Worm (Caenorhabditis elegans) whole organism, young adult: ENCODE results near the gene K08F8.7.
A peak's percentile ranks its signal among the peaks of the same experiment; 100 is the strongest.

ENCODE experiments used
- B0261.1 ChIP-seq: sonication (generic microtip); optimal IDR thresholded peaks from 2 replicates; lab custom pipeline; 2016; ENCODE audit warnings: mild to moderate bottlenecking, missing genetic modification characterization, moderate library complexity, missing compliant biosample characterization
- B0336.3 ChIP-seq: fragments of 200-800 bp; sonication (Bioruptor generic); IDR thresholded peaks from 2 replicates; pipeline ENCODE4 v1.3.6; 2022; ENCODE audit warnings: missing genetic modification characterization, missing compliant biosample characterization
- C06A6.2 ChIP-seq: fragments of 200-800 bp; sonication (Bioruptor generic); conservative IDR thresholded peaks from 2 replicates; pipeline ENCODE4 v1.3.6; 2022; ENCODE audit warnings: missing genetic modification characterization, missing compliant biosample characterization
- F10E7.11 ChIP-seq: sonication (generic microtip); optimal IDR thresholded peaks from 2 replicates; lab custom pipeline; 2017; ENCODE audit warnings: mild to moderate bottlenecking, missing genetic modification characterization, moderate library complexity, missing compliant biosample characterization
- F37B4.10 ChIP-seq: fragments of 200-800 bp; sonication (Bioruptor generic); IDR thresholded peaks from 2 replicates; pipeline ENCODE4 v1.3.6; 2022; ENCODE audit warnings: missing genetic modification characterization, missing compliant biosample characterization
- F39B2.1 ChIP-seq: fragments of 200-800 bp; sonication (Bioruptor generic); IDR thresholded peaks from 2 replicates; pipeline ENCODE4 v1.3.6; 2022; ENCODE audit warnings: missing genetic modification reagents, missing genetic modification characterization, missing compliant biosample characterization
- K11D2.4 ChIP-seq: fragments of 200-800 bp; sonication (Bioruptor generic); IDR thresholded peaks from 2 replicates; pipeline ENCODE4 v1.3.6; 2022; ENCODE audit warnings: missing genetic modification reagents, missing genetic modification characterization, missing compliant biosample characterization
- K12H6.12 ChIP-seq: fragments of 200-800 bp; sonication (Bioruptor generic); optimal IDR thresholded peaks from 2 replicates; lab custom pipeline; 2018; ENCODE audit warnings: mild to moderate bottlenecking, missing genetic modification characterization, missing compliant biosample characterization
- T26A5.8 ChIP-seq: sonication (generic microtip); optimal IDR thresholded peaks from 2 replicates; lab custom pipeline; 2016; ENCODE audit warnings: missing genetic modification characterization, missing compliant biosample characterization
- Y67H2A.10 ChIP-seq: fragments of 200-800 bp; sonication (Bioruptor generic); conservative IDR thresholded peaks from 2 replicates; pipeline ENCODE4 v1.3.6; 2022; ENCODE audit warnings: missing genetic modification reagents, missing genetic modification characterization, missing compliant biosample characterization
- Y79H2A.3 ChIP-seq: fragments of 200-800 bp; sonication (Bioruptor generic); conservative IDR thresholded peaks from 2 replicates; pipeline ENCODE4 v1.3.6; 2022; ENCODE audit warnings: missing genetic modification reagents, missing genetic modification characterization, missing compliant biosample characterization
- akir-1 ChIP-seq: fragments of 200-800 bp; sonication (Bioruptor generic); optimal IDR thresholded peaks from 2 replicates; lab custom pipeline; 2018; ENCODE audit warnings: mild to moderate bottlenecking, missing genetic modification characterization, moderate library complexity, missing compliant biosample characterization
- ama-1 ChIP-seq, 3 experiments: fragments of 150-350 bp in 1 of 3; sonication (generic microtip) in 2 of 3; optimal IDR thresholded peaks; 2 replicates each; lab custom pipeline; 2014 to 2018; ENCODE audit warnings: missing biosample characterization in 2 of 3, missing genetic modification characterization in 2 of 3, missing genetic modification reagents in 2 of 3
- aptf-2 ChIP-seq: fragments of 200-800 bp; sonication (Bioruptor generic); conservative IDR thresholded peaks from 2 replicates; pipeline ENCODE4 v1.3.6; 2022; ENCODE audit warnings: missing genetic modification reagents, missing genetic modification characterization, missing compliant biosample characterization
- aptf-3 ChIP-seq: fragments of 200-800 bp; sonication (Bioruptor generic); IDR thresholded peaks from 2 replicates; pipeline ENCODE4 v1.3.6; 2022; ENCODE audit warnings: missing genetic modification characterization, missing compliant biosample characterization
- atf-7 ChIP-seq: sonication (generic microtip); optimal IDR thresholded peaks from 2 replicates; lab custom pipeline; 2017; ENCODE audit warnings: mild to moderate bottlenecking, missing genetic modification characterization, missing compliant biosample characterization
- attf-3 ChIP-seq: fragments of 200-800 bp; sonication (Bioruptor generic); conservative IDR thresholded peaks from 2 replicates; pipeline ENCODE4 v1.3.6; 2022; ENCODE audit warnings: missing genetic modification reagents, missing genetic modification characterization, missing compliant biosample characterization
- bed-1 ChIP-seq: fragments of 200-800 bp; sonication (Bioruptor generic); IDR thresholded peaks from 2 replicates; pipeline ENCODE4 v1.3.6; 2022; ENCODE audit warnings: missing genetic modification reagents, missing genetic modification characterization, missing compliant biosample characterization
- cebp-1 ChIP-seq, 2 experiments: fragments of 200-800 bp in 1 of 2; sonication (Bioruptor generic) in 1 of 2; sonication (generic microtip) in 1 of 2; IDR thresholded peaks in 1 of 2; optimal IDR thresholded peaks in 1 of 2; 2 replicates each; pipeline versions ENCODE4 v1.3.6 to Lab custom; 2017 to 2022; ENCODE audit warnings: missing compliant biosample characterization in 2 of 2, missing genetic modification characterization in 2 of 2, mild to moderate bottlenecking in 1 of 2, missing genetic modification reagents in 1 of 2, moderate library complexity in 1 of 2
- cebp-2 ChIP-seq: fragments of 200-800 bp; sonication (Bioruptor generic); IDR thresholded peaks from 2 replicates; pipeline ENCODE4 v1.3.6; 2022; ENCODE audit warnings: missing genetic modification characterization, missing compliant biosample characterization
- ceh-40 ChIP-seq: fragments of 200-800 bp; sonication (Bioruptor generic); IDR thresholded peaks from 2 replicates; pipeline ENCODE4 v1.3.6; 2022; ENCODE audit warnings: missing genetic modification characterization, missing compliant biosample characterization
- ceh-79 ChIP-seq: sonication (generic microtip); optimal IDR thresholded peaks from 2 replicates; lab custom pipeline; 2017; ENCODE audit warnings: mild to moderate bottlenecking, missing genetic modification characterization, missing compliant biosample characterization
- dox-1 ChIP-seq: fragments of 200-800 bp; sonication (Bioruptor generic); IDR thresholded peaks from 2 replicates; pipeline ENCODE4 v1.3.6; 2022; ENCODE audit warnings: missing genetic modification reagents, missing genetic modification characterization, missing compliant biosample characterization
- dpl-1 ChIP-seq: fragments of 150-350 bp; optimal IDR thresholded peaks from 2 replicates; lab custom pipeline; 2014; ENCODE audit warnings: missing biosample characterization, missing genetic modification reagents, missing genetic modification characterization
- efl-1 ChIP-seq: fragments of 150-350 bp; optimal IDR thresholded peaks from 2 replicates; lab custom pipeline; 2014; ENCODE audit warnings: missing biosample characterization, missing genetic modification reagents, missing genetic modification characterization
- egl-44 ChIP-seq: fragments of 200-800 bp; sonication (Bioruptor generic); IDR thresholded peaks from 2 replicates; pipeline ENCODE4 v1.3.6; 2022; ENCODE audit warnings: missing genetic modification reagents, missing genetic modification characterization, missing compliant biosample characterization
- egrh-3 ChIP-seq: fragments of 200-800 bp; sonication (Bioruptor generic); IDR thresholded peaks from 2 replicates; pipeline ENCODE4 v1.3.6; 2022; ENCODE audit warnings: missing genetic modification reagents, missing genetic modification characterization, missing compliant biosample characterization
- ekl-4 ChIP-seq: fragments of 200-800 bp; sonication (Bioruptor generic); IDR thresholded peaks from 2 replicates; pipeline ENCODE4 v1.3.6; 2022; ENCODE audit warnings: missing genetic modification reagents, missing genetic modification characterization, missing compliant biosample characterization
- gei-17 ChIP-seq: fragments of 200-800 bp; sonication (Bioruptor generic); optimal IDR thresholded peaks from 2 replicates; lab custom pipeline; 2018; ENCODE audit warnings: mild to moderate bottlenecking, missing genetic modification characterization, missing compliant biosample characterization
- hlh-12 ChIP-seq: sonication (generic microtip); optimal IDR thresholded peaks from 2 replicates; lab custom pipeline; 2016; ENCODE audit warnings: missing genetic modification characterization, missing compliant biosample characterization
- hlh-26 ChIP-seq: fragments of 200-800 bp; sonication (Bioruptor generic); conservative IDR thresholded peaks from 2 replicates; pipeline ENCODE4 v1.3.6; 2022; ENCODE audit warnings: missing genetic modification reagents, missing genetic modification characterization, missing compliant biosample characterization
- lag-1 ChIP-seq: fragments of 200-800 bp; sonication (Bioruptor generic); IDR thresholded peaks from 2 replicates; pipeline ENCODE4 v1.3.6; 2022; ENCODE audit warnings: missing genetic modification reagents, missing genetic modification characterization, missing compliant biosample characterization
- lin-26 ChIP-seq: fragments of 200-800 bp; sonication (Bioruptor generic); IDR thresholded peaks from 2 replicates; pipeline ENCODE4 v1.3.6; 2022; ENCODE audit warnings: missing genetic modification reagents, missing genetic modification characterization, missing compliant biosample characterization
- lin-35 ChIP-seq, 3 experiments: fragments of 150-350 bp in 2 of 3; sonication (generic microtip) in 1 of 3; optimal IDR thresholded peaks; 2 replicates each; lab custom pipeline; 2014 to 2018; ENCODE audit warnings: missing biosample characterization in 3 of 3, missing genetic modification characterization in 3 of 3, missing genetic modification reagents in 3 of 3
- lin-40 ChIP-seq: sonication (generic microtip); optimal IDR thresholded peaks from 2 replicates; lab custom pipeline; 2016; ENCODE audit warnings: missing genetic modification characterization, mild to moderate bottlenecking, missing compliant biosample characterization, missing genotype, missing genetic modification reagents
- madf-3 ChIP-seq: fragments of 200-800 bp; sonication (Bioruptor generic); IDR thresholded peaks from 2 replicates; pipeline ENCODE4 v1.3.6; 2022; ENCODE audit warnings: missing genetic modification reagents, missing genetic modification characterization, missing compliant biosample characterization
- madf-6 ChIP-seq: fragments of 200-800 bp; sonication (Bioruptor generic); IDR thresholded peaks from 2 replicates; pipeline ENCODE4 v1.3.6; 2022; ENCODE audit warnings: missing genetic modification reagents, missing genetic modification characterization, missing compliant biosample characterization
- mel-28 ChIP-seq: sonication (generic microtip); optimal IDR thresholded peaks from 2 replicates; lab custom pipeline; 2016; ENCODE audit warnings: borderline replicate concordance, mild to moderate bottlenecking, missing genetic modification characterization, missing compliant biosample characterization
- mxl-1 ChIP-seq: sonication (generic microtip); optimal IDR thresholded peaks from 2 replicates; lab custom pipeline; 2016; ENCODE audit warnings: missing genetic modification characterization, missing compliant biosample characterization
- nfya-1 ChIP-seq: sonication (generic microtip); optimal IDR thresholded peaks from 2 replicates; lab custom pipeline; 2017; ENCODE audit warnings: antibody characterized with exemption, missing compliant biosample characterization, missing genetic modification characterization, borderline replicate concordance; ENCODE audit not compliant: insufficient read depth
- nfyb-1 ChIP-seq: fragments of 200-800 bp; sonication (Bioruptor generic); IDR thresholded peaks from 2 replicates; pipeline ENCODE4 v1.3.6; 2022; ENCODE audit warnings: missing genetic modification reagents, missing genetic modification characterization, missing compliant biosample characterization
- nhr-179 ChIP-seq: sonication (generic microtip); optimal IDR thresholded peaks from 2 replicates; lab custom pipeline; 2016; ENCODE audit warnings: mild to moderate bottlenecking, missing genetic modification characterization, missing compliant biosample characterization
- nhr-27 ChIP-seq: fragments of 200-800 bp; sonication (Bioruptor generic); optimal IDR thresholded peaks from 2 replicates; lab custom pipeline; 2018; ENCODE audit warnings: mild to moderate bottlenecking, missing genetic modification characterization, moderate library complexity, missing compliant biosample characterization
- nhr-80 ChIP-seq: sonication (generic microtip); optimal IDR thresholded peaks from 2 replicates; lab custom pipeline; 2016; ENCODE audit warnings: missing genetic modification characterization, missing compliant biosample characterization
- pha-4 ChIP-seq: fragments of 150-350 bp; sonication (generic microtip); optimal IDR thresholded peaks from 2 replicates; lab custom pipeline; 2014; ENCODE audit warnings: missing biosample characterization, missing genetic modification reagents, missing genetic modification characterization
- rpc-1 ChIP-seq, 2 experiments: fragments of 150-350 bp in 1 of 2; sonication (generic microtip) in 1 of 2; optimal IDR thresholded peaks; 2 replicates each; lab custom pipeline; 2014 to 2018; ENCODE audit warnings: missing biosample characterization in 1 of 2, missing genetic modification characterization in 1 of 2, missing genetic modification reagents in 1 of 2, missing genotype in 1 of 2
- tbp1 ChIP-seq: fragments of 200-800 bp; sonication (Bioruptor generic); optimal IDR thresholded peaks from 2 replicates; lab custom pipeline; 2018; ENCODE audit warnings: mild to moderate bottlenecking, missing genetic modification characterization, missing compliant biosample characterization
- unc-130 ChIP-seq: sonication (generic microtip); optimal IDR thresholded peaks from 2 replicates; lab custom pipeline; 2016; ENCODE audit warnings: missing genetic modification reagents, missing genetic modification characterization, missing compliant biosample characterization
- xnd-1 ChIP-seq: sonication (generic microtip); optimal IDR thresholded peaks from 2 replicates; lab custom pipeline; 2016; ENCODE audit warnings: missing genotype, missing genetic modification reagents, missing genetic modification characterization, missing compliant biosample characterization

K08F8.7 gene

ce11 chrII:8787376-8787775 lies 32.2 kb upstream of the K08F8.7 start (continued):
- no peak for TF ChIP-seq ceh-40 (GFP tag; lab: Robert Waterston, UW)
- no peak for TF ChIP-seq cebp-2
- TF ChIP-seq aptf-3 (GFP tag; lab: Robert Waterston, UW) = no peak
- TF ChIP-seq nfyb-1 (GFP tag; lab: Robert Waterston, UW) = peak; percentile 91
- TF ChIP-seq madf-3 = peak; percentile 83
- peak; percentile 91 for TF ChIP-seq lin-40 (tag; lab: Kevin White, UChicago)
- no peak for TF ChIP-seq T26A5.8
- TF ChIP-seq hlh-26 (GFP tag; lab: Robert Waterston, UW) = no peak
- TF ChIP-seq egrh-3 (GFP tag; lab: Robert Waterston, UW) = no peak
- TF ChIP-seq ama-1 (optimal IDR thresholded peaks at IDR 0.05; lab: Kevin White, UChicago) = peak; percentile 29
- no peak for TF ChIP-seq ama-1 (GFP tag; optimal IDR thresholded peaks at IDR 0.05; lab: Kevin White, UChicago)
- no peak for TF ChIP-seq nfya-1 (tag; lab: Kevin White, UChicago)
- TF ChIP-seq nhr-27 = no peak
- peak; percentile 62 for TF ChIP-seq tbp1 (GFP tag; lab: Kevin White, UChicago)
- TF ChIP-seq mxl-1 (tag; lab: Kevin White, UChicago) = no peak
- TF ChIP-seq lin-26 (GFP tag; lab: Robert Waterston, UW) = no peak
- TF ChIP-seq Y79H2A.3 (GFP tag; lab: Robert Waterston, UW) = no peak
- TF ChIP-seq nhr-179 (tag; lab: Kevin White, UChicago) = no peak
- TF ChIP-seq dox-1 (GFP tag; lab: Robert Waterston, UW) = peak; percentile 63
- TF ChIP-seq B0336.3 (GFP tag; lab: Robert Waterston, UW) = peak; percentile 86
- no peak for TF ChIP-seq hlh-12
- peak; percentile 75 for TF ChIP-seq K11D2.4 (GFP tag; lab: Robert Waterston, UW)
- TF ChIP-seq efl-1 (GFP tag; lab: Kevin White, UChicago) = no peak
- no peak for TF ChIP-seq bed-1 (GFP tag; lab: Robert Waterston, UW)
- peak; percentile 100 for TF ChIP-seq Y67H2A.10
- peak; percentile 75 for TF ChIP-seq C06A6.2 (GFP tag; lab: Robert Waterston, UW)
- no peak for TF ChIP-seq akir-1 (GFP tag; lab: Kevin White, UChicago)
- no peak for TF ChIP-seq attf-3 (GFP tag; lab: Robert Waterston, UW)
- no peak for TF ChIP-seq mel-28 (tag; lab: Kevin White, UChicago)
- TF ChIP-seq K12H6.12 = peak; percentile 78
- no peak for TF ChIP-seq F37B4.10 (GFP tag; lab: Robert Waterston, UW)
- TF ChIP-seq xnd-1 (tag; lab: Kevin White, UChicago) = no peak
- no peak for TF ChIP-seq ceh-79 (tag; lab: Kevin White, UChicago)
- peak; percentile 98 for TF ChIP-seq pha-4 (tag; lab: Kevin White, UChicago)
- TF ChIP-seq madf-6 (GFP tag; lab: Robert Waterston, UW) = no peak
- TF ChIP-seq gei-17 = peak; percentile 53
- TF ChIP-seq unc-130 (GFP tag; lab: Kevin White, UChicago) = no peak
- TF ChIP-seq cebp-1 (GFP tag; IDR thresholded peaks at IDR 0.05; lab: Robert Waterston, UW) = peak; percentile 60
- peak; percentile 87 for TF ChIP-seq cebp-1 (tag; optimal IDR thresholded peaks at IDR 0.05; lab: Kevin White, UChicago)
- TF ChIP-seq F10E7.11 (tag; lab: Kevin White, UChicago) = no peak
- TF ChIP-seq nhr-80 = peak; percentile 60
- no peak for TF ChIP-seq aptf-2 (GFP tag; lab: Robert Waterston, UW)
- TF ChIP-seq rpc-1 (optimal IDR thresholded peaks at IDR 0.05; lab: Kevin White, UChicago) = no peak
- no peak for TF ChIP-seq rpc-1 (tag; optimal IDR thresholded peaks at IDR 0.05; lab: Kevin White, UChicago)
- TF ChIP-seq B0261.1 (tag; lab: Kevin White, UChicago) = no peak
- TF ChIP-seq F39B2.1 = no peak
- no peak for TF ChIP-seq lag-1 (GFP tag; lab: Robert Waterston, UW)
- TF ChIP-seq lin-35 (GFP tag; optimal IDR thresholded peaks at IDR 0.05; lab: Kevin White, UChicago) = peak in 1 of 3 experiments; percentile 72
- peak; percentile 99 for TF ChIP-seq ekl-4 (GFP tag; lab: Robert Waterston, UW)
- no peak for TF ChIP-seq egl-44
- peak; percentile 83 for TF ChIP-seq atf-7 (tag; lab: Kevin White, UChicago)
- TF ChIP-seq dpl-1 (GFP tag; lab: Kevin White, UChicago) = no peak
